Fruit fly (Drosophila melanogaster) whole organism, embryonic: ENCODE measurements around the gene CG3335.

ENCODE experiments used
- Aef1 ChIP-seq: fragments of 200-800 bp; sonication (Bioruptor generic); IDR thresholded peaks from 3 replicates; pipeline ENCODE4 v1.3.6; 2022; ENCODE audit warnings: missing biosample characterization, missing genetic modification characterization
- CG10543 ChIP-seq: fragments of 200-800 bp; sonication (Bioruptor generic); optimal IDR thresholded peaks from 3 replicates; lab custom pipeline; 2017; ENCODE audit warnings: missing biosample characterization, mild to moderate bottlenecking, missing genetic modification characterization, moderate library complexity
- CG12391 ChIP-seq: fragments of 200-800 bp; sonication (Bioruptor generic); optimal IDR thresholded peaks from 3 replicates; lab custom pipeline; 2018; ENCODE audit warnings: missing biosample characterization, mild to moderate bottlenecking, missing genetic modification characterization, moderate library complexity
- CG13296 ChIP-seq: fragments of 200-800 bp; sonication (Bioruptor generic); optimal IDR thresholded peaks from 3 replicates; lab custom pipeline; 2018; ENCODE audit warnings: missing biosample characterization, mild to moderate bottlenecking, missing genetic modification characterization
- CG1529 ChIP-seq: fragments of 200-800 bp; sonication (Bioruptor generic); optimal IDR thresholded peaks from 3 replicates; lab custom pipeline; 2018; ENCODE audit warnings: missing biosample characterization, missing genetic modification characterization
- CG2199 ChIP-seq: fragments of 200-800 bp; sonication (Bioruptor generic); IDR thresholded peaks from 3 replicates; pipeline ENCODE4 v1.3.6; 2022; ENCODE audit warnings: missing biosample characterization, missing genetic modification characterization
- CG34376 ChIP-seq: fragments of 200-800 bp; sonication (Bioruptor generic); optimal IDR thresholded peaks from 2 replicates; lab custom pipeline; 2018; ENCODE audit warnings: missing biosample characterization, mild to moderate bottlenecking, missing genetic modification characterization
- CG34422 ChIP-seq: fragments of 200-800 bp; sonication (Bioruptor generic); IDR thresholded peaks from 3 replicates; pipeline ENCODE4 v1.3.6; 2022; ENCODE audit warnings: missing biosample characterization, missing genetic modification characterization
- CG4424 ChIP-seq: fragments of 200-800 bp; sonication (Bioruptor generic); optimal IDR thresholded peaks from 3 replicates; lab custom pipeline; 2016; ENCODE audit warnings: missing biosample characterization, missing genetic modification characterization
- CG9727 ChIP-seq: fragments of 200-800 bp; sonication (Bioruptor generic); optimal IDR thresholded peaks from 3 replicates; lab custom pipeline; 2017; ENCODE audit warnings: missing biosample characterization, mild to moderate bottlenecking, missing genetic modification characterization
- CG9932 ChIP-seq: fragments of 200-800 bp; sonication (Bioruptor generic); IDR thresholded peaks from 2 replicates; pipeline ENCODE4 v1.3.6; 2022; ENCODE audit warnings: missing biosample characterization, missing genetic modification characterization
- Deaf1 ChIP-seq: fragments of 200-800 bp; optimal IDR thresholded peaks from 3 replicates; lab custom pipeline; 2019; ENCODE audit warnings: missing biosample characterization, mild to moderate bottlenecking, missing genetic modification characterization, moderate library complexity
- E2f2 ChIP-seq: fragments of 200-800 bp; sonication (Bioruptor generic); IDR thresholded peaks from 2 replicates; pipeline ENCODE4 v1.3.6; 2022; ENCODE audit warnings: missing biosample characterization, missing genetic modification characterization
- Hr78 ChIP-seq, 2 experiments: fragments of 200-800 bp in 1 of 2; fragments of >200 bp in 1 of 2; sonication (Bioruptor generic) in 1 of 2; optimal IDR thresholded peaks; 2 replicates each; lab custom pipeline; 2017 to 2019; ENCODE audit warnings: missing biosample characterization in 2 of 2, missing genetic modification characterization in 2 of 2, mild to moderate bottlenecking in 1 of 2, moderate library complexity in 1 of 2
- Lpt ChIP-seq: fragments of >200 bp; optimal IDR thresholded peaks from 2 replicates; lab custom pipeline; 2018; ENCODE audit warnings: missing biosample characterization, missing genetic modification characterization
- Med ChIP-seq: fragments of 200-800 bp; sonication (Bioruptor generic); peaks from one replicate; lab custom pipeline; 2016; ENCODE audit warnings: missing biosample characterization, missing genetic modification characterization, mild to moderate bottlenecking, inconsistent platforms, moderate library complexity
- NFAT ChIP-seq: fragments of 200-800 bp; sonication (Bioruptor generic); IDR thresholded peaks from 2 replicates; pipeline ENCODE4 v1.3.6; 2022; ENCODE audit warnings: missing biosample characterization, missing genetic modification characterization
- Nf-YB ChIP-seq: fragments of 200-800 bp; sonication (Bioruptor generic); optimal IDR thresholded peaks from 3 replicates; lab custom pipeline; 2019; ENCODE audit warnings: missing biosample characterization, mild to moderate bottlenecking, missing genetic modification characterization, moderate library complexity
- PHDP ChIP-seq: fragments of 200-800 bp; sonication (Bioruptor generic); optimal IDR thresholded peaks from 3 replicates; lab custom pipeline; 2018; ENCODE audit warnings: missing biosample characterization, mild to moderate bottlenecking, missing genetic modification characterization, moderate library complexity
- Pdp1 ChIP-seq, 2 experiments: fragments of 200-800 bp; sonication (Bioruptor generic); optimal IDR thresholded peaks; 3 replicates each; lab custom pipeline; 2016; ENCODE audit warnings: missing biosample characterization in 2 of 2, missing genetic modification characterization in 2 of 2, mild to moderate bottlenecking in 1 of 2, moderate library complexity in 1 of 2
- Poxn ChIP-seq: fragments of 200-800 bp; sonication (Bioruptor generic); IDR thresholded peaks from 2 replicates; pipeline ENCODE4 v1.3.6; 2022; ENCODE audit warnings: missing biosample characterization, missing genetic modification characterization
- bbx ChIP-seq: fragments of 200-800 bp; sonication (Bioruptor generic); IDR thresholded peaks from 2 replicates; pipeline ENCODE4 v1.3.6; 2022; ENCODE audit warnings: missing biosample characterization, missing genetic modification characterization; ENCODE audit not compliant: partially characterized antibody
- cad ChIP-seq: fragments of >200 bp; optimal IDR thresholded peaks from 2 replicates; lab custom pipeline; 2017; ENCODE audit warnings: missing biosample characterization, missing genetic modification characterization
- cg ChIP-seq: fragments of 200-800 bp; sonication (Bioruptor generic); optimal IDR thresholded peaks from 3 replicates; lab custom pipeline; 2019; ENCODE audit warnings: missing biosample characterization, mild to moderate bottlenecking, missing genetic modification characterization, moderate library complexity
- ci ChIP-seq: fragments of 200-800 bp; sonication (Bioruptor generic); IDR thresholded peaks from 3 replicates; pipeline ENCODE4 v1.3.6; 2022; ENCODE audit warnings: missing biosample characterization, missing genetic modification characterization
- cwo ChIP-seq: fragments of 200-800 bp; sonication (Bioruptor generic); optimal IDR thresholded peaks from 3 replicates; lab custom pipeline; 2017; ENCODE audit warnings: missing biosample characterization, missing genetic modification characterization, mild to moderate bottlenecking, moderate library complexity, missing genetic modification reagents
- dimm ChIP-seq: fragments of 200-800 bp; sonication (Bioruptor generic); IDR thresholded peaks from 2 replicates; pipeline ENCODE4 v1.3.6; 2022; ENCODE audit warnings: missing biosample characterization, missing genetic modification characterization
- grau ChIP-seq: fragments of 200-800 bp; optimal IDR thresholded peaks from 3 replicates; lab custom pipeline; 2019; ENCODE audit warnings: missing biosample characterization, mild to moderate bottlenecking, missing genetic modification characterization, moderate library complexity
- nerfin-1 ChIP-seq: fragments of 200-800 bp; sonication (Bioruptor generic); optimal IDR thresholded peaks from 3 replicates; lab custom pipeline; 2019; ENCODE audit warnings: missing biosample characterization, mild to moderate bottlenecking, missing genetic modification characterization, moderate library complexity
- nom ChIP-seq: fragments of 200-800 bp; sonication (Bioruptor generic); optimal IDR thresholded peaks from 2 replicates; lab custom pipeline; 2017; ENCODE audit warnings: missing biosample characterization, missing genetic modification characterization, mild to moderate bottlenecking, moderate library complexity, missing genetic modification reagents
- psq ChIP-seq: fragments of 200-800 bp; sonication (Bioruptor generic); optimal IDR thresholded peaks from 2 replicates; lab custom pipeline; 2017; ENCODE audit warnings: missing biosample characterization, missing genetic modification characterization
- sd ChIP-seq: fragments of 200-800 bp; sonication (Bioruptor generic); optimal IDR thresholded peaks from 3 replicates; lab custom pipeline; 2018; ENCODE audit warnings: missing biosample characterization, mild to moderate bottlenecking, missing genetic modification characterization, moderate library complexity
- sens ChIP-seq: fragments of 200-800 bp; sonication (Bioruptor generic); peaks from one replicate; lab custom pipeline; 2016; ENCODE audit warnings: missing biosample characterization, missing genetic modification characterization
- sens-2 ChIP-seq: fragments of 200-800 bp; sonication (Bioruptor generic); IDR thresholded peaks from 2 replicates; pipeline ENCODE4 v1.3.6; 2022; ENCODE audit warnings: missing biosample characterization, missing genetic modification characterization
- sqz ChIP-seq: fragments of 200-800 bp; sonication (Bioruptor generic); optimal IDR thresholded peaks from 3 replicates; lab custom pipeline; 2018; ENCODE audit warnings: missing biosample characterization, mild to moderate bottlenecking, missing genetic modification characterization
- sug ChIP-seq: fragments of 200-800 bp; optimal IDR thresholded peaks from 2 replicates; lab custom pipeline; 2019; ENCODE audit warnings: missing biosample characterization, mild to moderate bottlenecking, missing genetic modification characterization, moderate library complexity
- tap ChIP-seq: fragments of 200-800 bp; optimal IDR thresholded peaks from 3 replicates; lab custom pipeline; 2019; ENCODE audit warnings: missing biosample characterization, mild to moderate bottlenecking, missing genetic modification characterization, moderate library complexity
- tgo ChIP-seq: fragments of 200-800 bp; sonication (Bioruptor generic); IDR thresholded peaks from 3 replicates; pipeline ENCODE4 v1.3.6; 2022; ENCODE audit warnings: missing biosample characterization, missing genetic modification characterization
- z ChIP-seq: fragments of 200-800 bp; sonication (Bioruptor generic); IDR thresholded peaks from 3 replicates; pipeline ENCODE4 v1.3.6; 2022; ENCODE audit warnings: missing biosample characterization, missing genetic modification characterization

Gene CG3335

DNA sequence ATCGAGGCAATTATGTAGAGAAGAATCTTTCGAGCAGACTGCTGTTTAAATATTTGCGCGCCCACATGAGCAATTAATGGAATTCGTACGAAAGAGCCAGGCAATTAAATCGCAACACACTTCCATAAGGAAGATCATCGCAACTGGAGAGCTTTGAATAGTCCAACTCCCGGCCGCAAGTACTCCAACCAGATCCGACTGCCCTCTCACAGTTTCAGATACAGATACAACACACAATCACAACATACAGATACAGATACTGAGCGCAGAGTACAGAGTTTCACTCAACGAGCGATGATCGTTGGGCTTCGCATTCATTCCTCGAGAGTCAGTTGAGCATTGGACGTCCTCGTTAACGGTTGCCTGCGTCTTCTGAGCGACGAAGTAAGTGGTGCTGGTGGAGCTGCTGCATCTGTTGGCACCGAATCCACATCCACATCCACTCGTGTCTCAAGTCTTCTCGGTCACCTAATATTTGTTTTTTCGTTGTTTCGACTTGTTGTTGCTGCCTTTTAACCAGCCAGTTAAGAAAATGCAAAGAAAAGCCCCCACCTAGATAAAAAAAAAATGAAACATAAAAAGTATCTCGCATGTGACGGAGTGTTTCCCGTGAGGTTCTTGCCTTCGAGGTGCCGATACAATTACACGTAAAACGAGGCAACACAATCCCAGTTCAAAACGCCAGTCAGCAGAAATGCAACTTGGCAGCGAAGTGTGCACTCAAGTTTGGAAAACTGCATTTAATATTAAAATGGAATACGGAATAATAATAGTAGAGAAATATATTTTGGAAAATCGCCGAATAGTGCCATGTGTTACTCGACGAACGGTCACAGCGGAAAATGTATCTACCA lies 9.2 kb upstream of the CG3335 start, which contains the start of gene LanB2 (continued):
- TF ChIP-seq CG9932 (GFP tag; lab: Robert Waterston, UW) (no peak), CG13296 (peak; percentile 10), sqz (peak; percentile 23), sd (tag; lab: Kevin White, UChicago) (peak; percentile 45), nom (GFP tag; lab: Kevin White, UChicago) (peak; percentile 79), CG2199 (GFP tag; lab: Robert Waterston, UW) (peak; percentile 52; the same call in 1 of the 3 replicates)

DNA sequence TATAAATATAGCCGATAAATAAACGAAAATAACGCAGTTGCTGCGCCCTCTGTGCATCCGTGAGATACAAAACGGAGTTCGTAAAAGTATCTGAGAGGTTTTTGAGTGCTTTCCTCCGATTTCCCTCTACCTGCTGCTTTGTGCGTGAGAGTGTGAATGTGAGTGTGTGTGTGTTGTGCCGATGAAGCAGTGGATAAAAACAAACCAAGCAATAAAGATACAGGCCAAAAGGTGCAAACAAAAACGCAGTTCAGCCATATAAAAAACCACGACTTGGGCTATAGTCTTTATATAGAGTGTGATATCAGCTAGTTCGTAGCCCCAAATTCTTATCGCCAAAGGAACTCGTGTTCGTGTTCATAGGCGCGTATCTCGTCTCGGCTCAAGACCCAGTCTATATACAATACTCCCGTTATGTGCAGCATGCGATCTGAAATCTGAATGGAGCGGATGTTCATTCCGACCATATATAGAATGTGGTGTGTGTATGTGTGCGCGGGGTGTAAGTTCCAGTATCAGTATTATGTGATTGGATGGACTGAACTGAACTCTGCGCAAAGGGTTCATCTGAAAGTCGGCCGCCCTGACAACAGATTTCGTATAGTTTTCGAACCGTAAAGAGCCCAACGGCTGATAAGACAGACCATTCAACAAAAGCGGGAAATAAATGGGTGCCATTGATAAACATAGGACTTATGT lies 8.4 kb upstream of the CG3335 start:
- no peak for TF ChIP-seq Deaf1
- TF ChIP-seq dimm (GFP tag; lab: Robert Waterston, UW): no peak
- TF ChIP-seq Pdp1 (GFP tag; optimal IDR thresholded peaks at IDR 0.05; lab: Kevin White, UChicago): peak in 1 of 2 experiments; percentile 83
- peak; percentile 31; the same call in 1 of the 3 replicates for TF ChIP-seq CG34422 (GFP tag; lab: Robert Waterston, UW)
- peak; percentile 39 for TF ChIP-seq CG10543 (GFP tag; lab: Kevin White, UChicago)
- no peak for TF ChIP-seq tgo (GFP tag; lab: Robert Waterston, UW)
- peak; percentile 65 for TF ChIP-seq sug (tag; lab: Kevin White, UChicago)
- TF ChIP-seq Aef1: no peak
- TF ChIP-seq z (GFP tag; lab: Robert Waterston, UW): peak; percentile 95
- no peak for TF ChIP-seq tap
- TF ChIP-seq NFAT (GFP tag; lab: Robert Waterston, UW): no peak
- peak; percentile 2 for TF ChIP-seq PHDP (tag; lab: Kevin White, UChicago)
- peak; percentile 61 for TF ChIP-seq Med (GFP tag; lab: Kevin White, UChicago)
- TF ChIP-seq cg (GFP tag; lab: Kevin White, UChicago): peak; percentile 75
- no peak for TF ChIP-seq grau (tag; lab: Kevin White, UChicago)
- 0 out of 2 replicates have a peak, but pooled peaks have one; percentile 13 for TF ChIP-seq bbx (GFP tag; lab: Robert Waterston, UW)
- peak; percentile 91 for TF ChIP-seq CG34376 (GFP tag; lab: Kevin White, UChicago)
- TF ChIP-seq psq (GFP tag; lab: Kevin White, UChicago): peak; percentile 48
- peak in 1 of 2 experiments; percentile 77 for TF ChIP-seq Hr78 (GFP tag; optimal IDR thresholded peaks at IDR 0.05; lab: Kevin White, UChicago)
- 0 out of 2 replicates have a peak, but pooled peaks have one; percentile 10 for TF ChIP-seq sens-2
- no peak for TF ChIP-seq CG1529
- peak; percentile 38 for TF ChIP-seq CG9727 (GFP tag; lab: Kevin White, UChicago)
- peak; percentile 11 for TF ChIP-seq cwo (GFP tag; lab: Kevin White, UChicago)
- peak; percentile 62 for TF ChIP-seq sens (GFP tag; lab: Kevin White, UChicago)
- peak; percentile 52 for TF ChIP-seq Nf-YB
- peak; percentile 20 for TF ChIP-seq cad
- no peak for TF ChIP-seq CG4424 (GFP tag; lab: Kevin White, UChicago)
- TF ChIP-seq E2f2: 0 out of 2 replicates have a peak, but pooled peaks have one; percentile 12

- TF ChIP-seq Poxn: no peak
- no peak for TF ChIP-seq CG12391 (tag; lab: Kevin White, UChicago)
- TF ChIP-seq nerfin-1 (tag; lab: Kevin White, UChicago): no peak
- no peak for TF ChIP-seq ci (GFP tag; lab: Robert Waterston, UW)
- TF ChIP-seq Lpt (GFP tag; lab: Kevin White, UChicago): no peak
Measured at dm6 chr3L:9628376-9628775, 4.3 kb downstream of the CG3335 start, which contains the start of gene Cyp40. Cyp40 (plus strand) TSS chr3L:9628676.
